Worm (Caenorhabditis elegans): ENCODE data around the gene str-246.

- TF ChIP-seq fkh-10 (GFP tag; optimal IDR thresholded peaks at IDR 0.05) (no peak), nhr-85 (tag) (no peak), unc-130 (tag; optimal IDR thresholded peaks at IDR 0.05) (no peak), lin-15B (tag; optimal IDR thresholded peaks at IDR 0.05) (no peak), nhr-90 (tag; optimal IDR thresholded peaks at IDR 0.05; ENCODE audit: poor library complexity) (no peak), lsy-2 (tag; optimal IDR thresholded peaks at IDR 0.05) (no peak), unc-86 (tag; optimal IDR thresholded peaks at IDR 0.05) (no peak)
Observed at ce11 chrIII:11079445-11079844, 1.9 kb downstream of the str-246 start, which contains the start of gene W09D6.4.

Measured in whole organism, L1 larva.